Fruit fly (Drosophila melanogaster) whole organism, embryonic: ENCODE measurements around the gene CG2278.

Experiments used
- Asciz ChIP-seq: fragments of 200-800 bp; sonication (Bioruptor generic); optimal IDR thresholded peaks from 2 replicates; lab custom pipeline; 2017; ENCODE audit warnings: missing biosample characterization, mild to moderate bottlenecking, missing genetic modification characterization, missing genetic modification reagents
- BEAF-32 ChIP-seq: fragments of 200-800 bp; sonication (Bioruptor generic); optimal IDR thresholded peaks from 3 replicates; lab custom pipeline; 2017; ENCODE audit warnings: missing biosample characterization, missing genetic modification characterization, mild to moderate bottlenecking, moderate library complexity, missing genetic modification reagents
- CG12155 ChIP-seq: fragments of 200-800 bp; sonication (Bioruptor generic); optimal IDR thresholded peaks from 3 replicates; lab custom pipeline; 2016; ENCODE audit warnings: missing biosample characterization, missing genetic modification characterization
- CG12219 ChIP-seq: fragments of 200-800 bp; sonication (Bioruptor generic); optimal IDR thresholded peaks from 3 replicates; lab custom pipeline; 2018; ENCODE audit warnings: missing biosample characterization, mild to moderate bottlenecking, missing genetic modification characterization
- CG13424 ChIP-seq: fragments of 200-800 bp; sonication (Bioruptor generic); optimal IDR thresholded peaks from 2 replicates; lab custom pipeline; 2019; ENCODE audit warnings: missing biosample characterization, mild to moderate bottlenecking, missing genetic modification characterization, moderate library complexity
- CG1603 ChIP-seq: fragments of 200-800 bp; sonication (Bioruptor generic); optimal IDR thresholded peaks from 2 replicates; lab custom pipeline; 2019; ENCODE audit warnings: missing biosample characterization, mild to moderate bottlenecking, missing genetic modification characterization, moderate library complexity
- CG17186 ChIP-seq: fragments of 200-800 bp; sonication (Bioruptor generic); optimal IDR thresholded peaks from 3 replicates; lab custom pipeline; 2017; ENCODE audit warnings: missing biosample characterization, missing genetic modification reagents, missing genetic modification characterization
- CG17612 ChIP-seq: fragments of 200-800 bp; sonication (Bioruptor generic); IDR thresholded peaks from 2 replicates; pipeline ENCODE4 v1.3.6; 2022; ENCODE audit warnings: missing biosample characterization, missing genetic modification characterization
- CG31388 ChIP-seq: fragments of 200-800 bp; sonication (Bioruptor generic); optimal IDR thresholded peaks from 2 replicates; lab custom pipeline; 2016; ENCODE audit warnings: missing biosample characterization, missing genetic modification characterization
- CG32767 ChIP-seq: fragments of 200-800 bp; sonication (Bioruptor generic); IDR thresholded peaks from 2 replicates; pipeline ENCODE4 v1.3.6; 2022; ENCODE audit warnings: missing biosample characterization, missing genetic modification characterization
- CG4404 ChIP-seq: fragments of 200-800 bp; sonication (Bioruptor generic); IDR thresholded peaks from 2 replicates; pipeline ENCODE4 v1.3.6; 2022; ENCODE audit warnings: missing biosample characterization, missing genetic modification characterization
- CG6791 ChIP-seq: fragments of 200-800 bp; sonication (Bioruptor generic); IDR thresholded peaks from 3 replicates; pipeline ENCODE4 v1.3.6; 2022; ENCODE audit warnings: missing biosample characterization, missing genetic modification characterization; ENCODE audit not compliant: partially characterized antibody
- CG7357 ChIP-seq: fragments of 200-800 bp; sonication (Bioruptor generic); IDR thresholded peaks from 3 replicates; pipeline ENCODE4 v1.3.6; 2022; ENCODE audit warnings: missing biosample characterization, missing genetic modification characterization
- CG7786 ChIP-seq: fragments of 200-800 bp; sonication (Bioruptor generic); optimal IDR thresholded peaks from 2 replicates; lab custom pipeline; 2016; ENCODE audit warnings: missing biosample characterization, missing genetic modification characterization
- CG7928 ChIP-seq: fragments of 200-800 bp; sonication (Bioruptor generic); optimal IDR thresholded peaks from 2 replicates; lab custom pipeline; 2017; ENCODE audit warnings: missing biosample characterization, mild to moderate bottlenecking, missing genetic modification characterization
- CG8089 ChIP-seq: fragments of 200-800 bp; sonication (Bioruptor generic); optimal IDR thresholded peaks from 3 replicates; lab custom pipeline; 2016; ENCODE audit warnings: missing biosample characterization, missing genetic modification characterization
- CkIIα-i1 ChIP-seq: fragments of 200-800 bp; sonication (Bioruptor generic); IDR thresholded peaks from 2 replicates; pipeline ENCODE4 v1.3.6; 2022; ENCODE audit warnings: missing biosample characterization, missing genetic modification characterization
- D19A ChIP-seq: fragments of 200-800 bp; optimal IDR thresholded peaks from 3 replicates; lab custom pipeline; 2019; ENCODE audit warnings: missing biosample characterization, mild to moderate bottlenecking, missing genetic modification characterization, moderate library complexity
- Dref ChIP-seq: fragments of 200-800 bp; sonication (Bioruptor generic); IDR thresholded peaks from 2 replicates; pipeline ENCODE4 v1.3.6; 2022; ENCODE audit warnings: missing biosample characterization, missing genetic modification characterization
- Eip74EF ChIP-seq, 2 experiments: fragments of 200-800 bp in 1 of 2; fragments of >200 bp in 1 of 2; sonication (Bioruptor generic) in 1 of 2; optimal IDR thresholded peaks; 2 replicates each; lab custom pipeline; 2017 to 2019; ENCODE audit warnings: missing biosample characterization in 2 of 2, missing genetic modification characterization in 2 of 2, mild to moderate bottlenecking in 1 of 2, moderate library complexity in 1 of 2
- Hand ChIP-seq: fragments of 200-800 bp; sonication (Bioruptor generic); optimal IDR thresholded peaks from 2 replicates; lab custom pipeline; 2017; ENCODE audit warnings: mild to moderate bottlenecking, missing biosample characterization, missing genetic modification reagents, missing genetic modification characterization
- HmgD ChIP-seq: fragments of 200-800 bp; sonication (Bioruptor generic); optimal IDR thresholded peaks from 3 replicates; lab custom pipeline; 2016; ENCODE audit warnings: missing biosample characterization, missing genetic modification characterization
- Lim3 ChIP-seq: fragments of 200-800 bp; sonication (Bioruptor generic); IDR thresholded peaks from 2 replicates; pipeline ENCODE4 v1.3.6; 2022; ENCODE audit warnings: missing biosample characterization, missing genetic modification characterization
- PHDP ChIP-seq: fragments of 200-800 bp; sonication (Bioruptor generic); optimal IDR thresholded peaks from 3 replicates; lab custom pipeline; 2018; ENCODE audit warnings: missing biosample characterization, mild to moderate bottlenecking, missing genetic modification characterization, moderate library complexity
- Side ChIP-seq: fragments of 200-800 bp; sonication (Bioruptor generic); optimal IDR thresholded peaks from 2 replicates; lab custom pipeline; 2016; ENCODE audit warnings: missing biosample characterization, missing genetic modification characterization
- Trl ChIP-seq, 3 experiments: fragments of >200 bp in 2 of 3; fragments of 200-800 bp in 1 of 3; sonication (Bioruptor generic) in 1 of 3; optimal IDR thresholded peaks; 2 replicates in 1 of 3; 3 replicates in 2 of 3; lab custom pipeline; 2016 to 2017; ENCODE audit warnings: missing biosample characterization in 1 of 3, missing genetic modification characterization in 1 of 3
- ase ChIP-seq: fragments of 200-800 bp; sonication (Bioruptor generic); IDR thresholded peaks from 3 replicates; pipeline ENCODE4 v1.3.6; 2022; ENCODE audit warnings: missing biosample characterization, missing genetic modification characterization
- bab2 ChIP-seq: fragments of 200-800 bp; sonication (Bioruptor generic); optimal IDR thresholded peaks from 2 replicates; lab custom pipeline; 2016; ENCODE audit warnings: missing biosample characterization, missing genetic modification characterization
- bowl ChIP-seq: fragments of 200-800 bp; sonication (Bioruptor generic); IDR thresholded peaks from 2 replicates; pipeline ENCODE4 v1.3.6; 2022; ENCODE audit warnings: missing biosample characterization, missing genetic modification characterization
- btn ChIP-seq: fragments of 200-800 bp; sonication (Bioruptor generic); optimal IDR thresholded peaks from 2 replicates; lab custom pipeline; 2016; ENCODE audit warnings: missing biosample characterization, missing genetic modification characterization
- caup ChIP-seq: fragments of 200-800 bp; sonication (Bioruptor generic); optimal IDR thresholded peaks from 3 replicates; lab custom pipeline; 2017; ENCODE audit warnings: missing biosample characterization, mild to moderate bottlenecking, missing genetic modification characterization, moderate library complexity; ENCODE audit not compliant: severe bottlenecking
- chn ChIP-seq: fragments of 200-800 bp; sonication (Bioruptor generic); optimal IDR thresholded peaks from 2 replicates; lab custom pipeline; 2016; ENCODE audit warnings: missing biosample characterization, missing genetic modification characterization
- ci ChIP-seq: fragments of 200-800 bp; sonication (Bioruptor generic); IDR thresholded peaks from 3 replicates; pipeline ENCODE4 v1.3.6; 2022; ENCODE audit warnings: missing biosample characterization, missing genetic modification characterization
- cwo ChIP-seq: fragments of 200-800 bp; sonication (Bioruptor generic); optimal IDR thresholded peaks from 3 replicates; lab custom pipeline; 2017; ENCODE audit warnings: missing biosample characterization, missing genetic modification characterization, mild to moderate bottlenecking, moderate library complexity, missing genetic modification reagents
- dan ChIP-seq: fragments of 200-800 bp; sonication (Bioruptor generic); IDR thresholded peaks from 2 replicates; pipeline ENCODE4 v1.3.6; 2022; ENCODE audit warnings: missing biosample characterization, missing genetic modification characterization
- fd64A ChIP-seq: fragments of 200-800 bp; sonication (Bioruptor generic); optimal IDR thresholded peaks from 3 replicates; lab custom pipeline; 2018; ENCODE audit warnings: missing biosample characterization, mild to moderate bottlenecking, missing genetic modification characterization
- gce ChIP-seq: fragments of 200-800 bp; sonication (Bioruptor generic); IDR thresholded peaks from 3 replicates; pipeline ENCODE4 v1.3.6; 2022; ENCODE audit warnings: missing biosample characterization, missing genetic modification characterization
- gfzf ChIP-seq: fragments of 200-800 bp; sonication (Bioruptor generic); optimal IDR thresholded peaks from 2 replicates; lab custom pipeline; 2016; ENCODE audit warnings: missing biosample characterization, mild to moderate bottlenecking, missing genetic modification characterization, moderate library complexity
- gt ChIP-seq: fragments of 200-800 bp; sonication (Bioruptor generic); IDR thresholded peaks from 2 replicates; pipeline ENCODE4 v1.3.6; 2022; ENCODE audit warnings: missing biosample characterization, missing genetic modification characterization
- hkb ChIP-seq, 2 experiments: fragments of 200-800 bp in 1 of 2; fragments of >200 bp in 1 of 2; sonication (Bioruptor generic) in 1 of 2; IDR thresholded peaks in 1 of 2; optimal IDR thresholded peaks in 1 of 2; 2 replicates each; pipeline versions ENCODE4 v1.3.6 to Lab custom; 2017 to 2022; ENCODE audit warnings: missing biosample characterization in 1 of 2, missing genetic modification characterization in 1 of 2
- ind ChIP-seq: fragments of 200-800 bp; sonication (Bioruptor generic); optimal IDR thresholded peaks from 3 replicates; lab custom pipeline; 2016; ENCODE audit warnings: missing biosample characterization, missing genetic modification characterization
- lilli ChIP-seq: fragments of 200-800 bp; sonication (Bioruptor generic); optimal IDR thresholded peaks from 3 replicates; lab custom pipeline; 2016; ENCODE audit warnings: missing biosample characterization, missing genetic modification characterization
- mam ChIP-seq: fragments of 200-800 bp; sonication (Bioruptor generic); optimal IDR thresholded peaks from 3 replicates; lab custom pipeline; 2016; ENCODE audit warnings: missing biosample characterization, missing genetic modification characterization
- onecut ChIP-seq: fragments of 200-800 bp; sonication (Bioruptor generic); IDR thresholded peaks from 2 replicates; pipeline ENCODE4 v1.3.6; 2022; ENCODE audit warnings: missing biosample characterization, missing genetic modification characterization
- pho ChIP-seq: fragments of 200-800 bp; sonication (Bioruptor generic); optimal IDR thresholded peaks from 2 replicates; lab custom pipeline; 2016; ENCODE audit warnings: missing biosample characterization, missing genetic modification characterization
- ranshi ChIP-seq: fragments of 200-800 bp; sonication (Bioruptor generic); IDR thresholded peaks from 2 replicates; pipeline ENCODE4 v1.3.6; 2022; ENCODE audit warnings: missing biosample characterization, missing genetic modification characterization
- ro ChIP-seq: fragments of 200-800 bp; sonication (Bioruptor generic); IDR thresholded peaks from 2 replicates; pipeline ENCODE4 v1.3.6; 2022; ENCODE audit warnings: missing biosample characterization, missing genetic modification characterization
- trh ChIP-seq: fragments of 200-800 bp; sonication (Bioruptor generic); optimal IDR thresholded peaks from 2 replicates; lab custom pipeline; 2016; ENCODE audit warnings: missing biosample characterization, missing genetic modification characterization
- zfh1 ChIP-seq: fragments of 200-800 bp; sonication (Bioruptor generic); IDR thresholded peaks from 3 replicates; pipeline ENCODE4 v1.3.6; 2022; ENCODE audit warnings: missing biosample characterization, missing genetic modification characterization

The CG2278 gene

dm6 chrX:8141353-8142066 lies 28.6 kb downstream of the CG2278 start (continued):
- TF ChIP-seq CG17612 (GFP tag; lab: Robert Waterston, UW), result peak; percentile 27; the same call in 1 of the 2 replicates
- TF ChIP-seq CkIIα-i1, result no peak
- TF ChIP-seq zfh1 (GFP tag; lab: Robert Waterston, UW), result no peak
- TF ChIP-seq bowl (GFP tag; lab: Robert Waterston, UW), result no peak
- no peak for TF ChIP-seq trh (GFP tag; lab: Kevin White, UChicago)
- TF ChIP-seq BEAF-32 (GFP tag; lab: Kevin White, UChicago), result no peak
- no peak for TF ChIP-seq gt (GFP tag; lab: Robert Waterston, UW)
- no peak for TF ChIP-seq Lim3 (GFP tag; lab: Robert Waterston, UW)
- peak; percentile 10; the same call in 1 of the 2 replicates for TF ChIP-seq Dref
- TF ChIP-seq CG6791 (GFP tag; lab: Robert Waterston, UW), result no peak
- no peak for TF ChIP-seq hkb (optimal IDR thresholded peaks at IDR 0.05; lab: Kevin White, UChicago)
- no peak for TF ChIP-seq hkb (GFP tag; IDR thresholded peaks at IDR 0.05; lab: Robert Waterston, UW)
- peak; percentile 67 for TF ChIP-seq lilli (GFP tag; lab: Kevin White, UChicago)
- TF ChIP-seq CG32767 (GFP tag; lab: Robert Waterston, UW), result peak; percentile 83
- no peak for TF ChIP-seq D19A
- no peak for TF ChIP-seq fd64A (GFP tag; lab: Kevin White, UChicago)
- TF ChIP-seq HmgD (GFP tag; lab: Kevin White, UChicago), result peak; percentile 11
- TF ChIP-seq CG8089, result peak; percentile 25
- no peak for TF ChIP-seq btn (GFP tag; lab: Kevin White, UChicago)
- no peak for TF ChIP-seq ase (GFP tag; lab: Robert Waterston, UW)
- peak; percentile 14; the same call in 1 of the 2 replicates for TF ChIP-seq ranshi (GFP tag; lab: Robert Waterston, UW)
- TF ChIP-seq pho, result peak; percentile 8
- TF ChIP-seq chn, result peak; percentile 27
- TF ChIP-seq Asciz (GFP tag; lab: Kevin White, UChicago), result no peak
- TF ChIP-seq PHDP (tag; lab: Kevin White, UChicago), result no peak
- no peak for TF ChIP-seq gfzf (GFP tag; lab: Kevin White, UChicago)
- peak; percentile 10 for TF ChIP-seq ind
- peak; percentile 39 for TF ChIP-seq cwo (GFP tag; lab: Kevin White, UChicago)
- TF ChIP-seq Eip74EF (GFP tag; optimal IDR thresholded peaks at IDR 0.05; lab: Kevin White, UChicago), result no peak
- TF ChIP-seq CG7928 (GFP tag; lab: Kevin White, UChicago), result no peak
- peak; percentile 5 for TF ChIP-seq bab2
- TF ChIP-seq mam, result peak; percentile 51
- 0 out of 3 replicates have a peak, but pooled peaks have one; percentile 48 for TF ChIP-seq ci (GFP tag; lab: Robert Waterston, UW)
- TF ChIP-seq Hand (GFP tag; lab: Kevin White, UChicago), result peak; percentile 4
- TF ChIP-seq CG12219, result peak; percentile 10
- TF ChIP-seq CG13424 (tag; lab: Kevin White, UChicago), result no peak
- TF ChIP-seq CG1603, result peak; percentile 37
- no peak for TF ChIP-seq dan (GFP tag; lab: Robert Waterston, UW)
- TF ChIP-seq CG17186 (GFP tag; lab: Kevin White, UChicago), result no peak
- no peak for TF ChIP-seq CG7357 (GFP tag; lab: Robert Waterston, UW)
- no peak for TF ChIP-seq Trl (optimal IDR thresholded peaks at IDR 0.05; lab: Kevin White, UChicago)
- peak; percentile 4 for TF ChIP-seq Trl (GFP tag; optimal IDR thresholded peaks at IDR 0.05; lab: Kevin White, UChicago)
- TF ChIP-seq ro, result no peak
- TF ChIP-seq CG4404, result no peak
- peak; percentile 36 for TF ChIP-seq CG7786 (GFP tag; lab: Kevin White, UChicago)
- peak; percentile 17 for TF ChIP-seq caup (GFP tag; lab: Kevin White, UChicago)
- peak; percentile 8 for TF ChIP-seq CG12155 (GFP tag; lab: Kevin White, UChicago)
- no peak for TF ChIP-seq CG31388 (GFP tag; lab: Kevin White, UChicago)
- TF ChIP-seq Side (GFP tag; lab: Kevin White, UChicago), result peak; percentile 62
- no peak for TF ChIP-seq onecut (GFP tag; lab: Robert Waterston, UW)
- TF ChIP-seq gce (GFP tag; lab: Robert Waterston, UW), result no peak
